Worm (Caenorhabditis elegans): ENCODE results near the gene unc-115.

The unc-115 gene

DNA sequence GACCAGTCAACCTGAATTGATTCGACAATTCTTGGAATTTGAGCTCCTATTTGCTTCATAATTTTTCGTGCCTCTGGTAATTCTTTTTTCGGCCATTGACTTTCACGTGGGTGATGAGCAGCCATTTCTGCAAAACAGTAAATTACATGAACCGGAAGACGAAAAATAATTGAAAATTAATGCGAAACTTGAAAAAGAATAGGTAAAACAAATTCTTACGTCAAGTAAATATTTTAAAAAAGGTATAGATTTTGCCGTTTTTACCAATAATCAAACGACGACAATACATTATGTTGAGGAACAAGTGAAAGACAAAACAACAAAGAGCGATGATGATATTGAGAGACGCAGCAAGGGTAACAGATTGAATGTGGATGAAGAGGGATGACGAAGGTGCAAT lies 8.2 kb upstream of the unc-115 start, which contains the start of gene moc-1 (continued):
- TF ChIP-seq ztf-28 (GFP tag; IDR thresholded peaks at IDR 0.05) (no peak), nhr-27 (tag; optimal IDR thresholded peaks at IDR 0.05) (no peak)

- no peak for TF ChIP-seq atf-7 (tag; optimal IDR thresholded peaks at IDR 0.05)
- TF ChIP-seq aptf-3 (GFP tag; IDR thresholded peaks at IDR 0.05): no peak
- no peak for TF ChIP-seq mxl-1 (tag; optimal IDR thresholded peaks at IDR 0.05)
- TF ChIP-seq F10E7.11 (tag; optimal IDR thresholded peaks at IDR 0.05): no peak
- TF ChIP-seq T07F8.4 (tag; optimal IDR thresholded peaks at IDR 0.05): no peak
- no peak for TF ChIP-seq mel-28 (tag; optimal IDR thresholded peaks at IDR 0.05; ENCODE audit: borderline replicate concordance)
- TF ChIP-seq bed-1 (GFP tag; IDR thresholded peaks at IDR 0.05): no peak
- no peak for TF ChIP-seq F57A8.1 (GFP tag; optimal IDR thresholded peaks at IDR 0.05)
- no peak for TF ChIP-seq egl-44 (GFP tag; IDR thresholded peaks at IDR 0.05)
- TF ChIP-seq lsy-27 (tag; optimal IDR thresholded peaks at IDR 0.05; ENCODE audit: borderline replicate concordance, insufficient read depth): no peak
- TF ChIP-seq ztf-26 (tag; optimal IDR thresholded peaks at IDR 0.05): no peak
- no peak for TF ChIP-seq F52B5.7 (tag; optimal IDR thresholded peaks at IDR 0.05)
- no peak for TF ChIP-seq dox-1 (GFP tag; IDR thresholded peaks at IDR 0.05)
- TF ChIP-seq somi-1 (GFP tag; optimal IDR thresholded peaks at IDR 0.05): no peak
- no peak for TF ChIP-seq cebp-2 (GFP tag; IDR thresholded peaks at IDR 0.05)
- no peak for TF ChIP-seq lir-1 (GFP tag; conservative IDR thresholded peaks at IDR 0.05)
- TF ChIP-seq ztf-28 (GFP tag; IDR thresholded peaks at IDR 0.05): no peak
- no peak for TF ChIP-seq snpc-4 (GFP tag; optimal IDR thresholded peaks at IDR 0.05)
- TF ChIP-seq snpc-4 (tag; optimal IDR thresholded peaks at IDR 0.05): no peak
- no peak for TF ChIP-seq egl-18 (GFP tag; IDR thresholded peaks at IDR 0.05)
- TF ChIP-seq B0035.1 (tag; optimal IDR thresholded peaks at IDR 0.05): no peak
These were observed 5.4 kb upstream of the unc-115 start for ce11 chrX:10141264-10141663.

ce11 chrX:10141963-10142431 lies 4.7 kb upstream of the unc-115 start, which contains the start of gene oac-14:
Gene oac-14 (minus strand): TSS chrX:10142013.
- TF ChIP-seq cebp-1 (GFP tag; IDR thresholded peaks at IDR 0.05): no peak
- peak; percentile 33 for TF ChIP-seq cebp-1 (tag; optimal IDR thresholded peaks at IDR 0.05)
- TF ChIP-seq ztf-22 (GFP tag; optimal IDR thresholded peaks at IDR 0.05): peak; percentile 67
- TF ChIP-seq zim-3 (tag; optimal IDR thresholded peaks at IDR 0.05): no peak
- TF ChIP-seq atf-7 (tag; optimal IDR thresholded peaks at IDR 0.05): peak; percentile 57
- peak; percentile 13; the same call in 1 of the 2 replicates for TF ChIP-seq mcd-1 (GFP tag; IDR thresholded peaks at IDR 0.05)
- TF ChIP-seq F52B5.7 (tag; optimal IDR thresholded peaks at IDR 0.05): no peak
- TF ChIP-seq fkh-3 (tag; optimal IDR thresholded peaks at IDR 0.05): no peak
- no peak for TF ChIP-seq lin-35 (GFP tag; optimal IDR thresholded peaks at IDR 0.05)
- TF ChIP-seq ets-4 (GFP tag; optimal IDR thresholded peaks at IDR 0.05): peak; percentile 43
- peak in 1 of 2 experiments; percentile 56 for TF ChIP-seq let-607 (tag; optimal IDR thresholded peaks at IDR 0.05)
- no peak for TF ChIP-seq nfya-2 (GFP tag; IDR thresholded peaks at IDR 0.05)
- peak; percentile 21 for TF ChIP-seq madf-10 (tag; optimal IDR thresholded peaks at IDR 0.05)
- TF ChIP-seq dox-1 (GFP tag; IDR thresholded peaks at IDR 0.05): 0 out of 2 replicates have a peak, but pooled peaks have one; percentile 24
- no peak for TF ChIP-seq snpc-4 (GFP tag; optimal IDR thresholded peaks at IDR 0.05)
- TF ChIP-seq snpc-4 (tag; optimal IDR thresholded peaks at IDR 0.05): peak in 1 of 4 experiments; percentile 32
- no peak for TF ChIP-seq F33H1.4 (GFP tag; IDR thresholded peaks at IDR 0.05)
- TF ChIP-seq rec-8 (tag; optimal IDR thresholded peaks at IDR 0.05): no peak
- TF ChIP-seq lin-40 (tag; optimal IDR thresholded peaks at IDR 0.05): peak; percentile 20
- peak; percentile 8 for TF ChIP-seq tlf-1 (GFP tag; optimal IDR thresholded peaks at IDR 0.05)
- TF ChIP-seq him-1 (tag; optimal IDR thresholded peaks at IDR 0.05): no peak
- no peak for TF ChIP-seq hmg-1.2 (GFP tag; IDR thresholded peaks at IDR 0.05)
- peak; percentile 94 for TF ChIP-seq nhr-80 (tag; optimal IDR thresholded peaks at IDR 0.05)

All from whole organism, young adult.